Fruit fly (Drosophila melanogaster) whole organism, pupa: ENCODE results near the gene COX5B.

Experiments used
- CG10348 ChIP-seq: fragments of 200-800 bp; sonication (Bioruptor generic); IDR thresholded peaks from 2 replicates; pipeline ENCODE4 v1.3.6; 2022; ENCODE audit warnings: missing biosample characterization, missing genetic modification characterization
- CG12605 ChIP-seq: fragments of 200-800 bp; sonication (Bioruptor generic); IDR thresholded peaks from 2 replicates; pipeline ENCODE4 v1.3.6; 2022; ENCODE audit warnings: missing biosample characterization, missing genetic modification characterization
- CG13204 ChIP-seq: fragments of 200-800 bp; sonication (Bioruptor generic); optimal IDR thresholded peaks from 2 replicates; lab custom pipeline; 2018; ENCODE audit warnings: missing biosample characterization, mild to moderate bottlenecking, missing genetic modification characterization, moderate library complexity
- CG14655 ChIP-seq: fragments of 200-800 bp; sonication (Bioruptor generic); optimal IDR thresholded peaks from 3 replicates; lab custom pipeline; 2017; ENCODE audit warnings: mild to moderate bottlenecking, missing biosample characterization, missing genetic modification reagents, missing genetic modification characterization
- CG15710 ChIP-seq: fragments of 200-800 bp; sonication (Bioruptor generic); optimal IDR thresholded peaks from 2 replicates; lab custom pipeline; 2018; ENCODE audit warnings: missing biosample characterization, mild to moderate bottlenecking, missing genetic modification characterization, moderate library complexity
- CG17806 ChIP-seq: fragments of 200-800 bp; sonication (Bioruptor generic); optimal IDR thresholded peaks from 2 replicates; lab custom pipeline; 2018; ENCODE audit warnings: missing biosample characterization, mild to moderate bottlenecking, missing genetic modification characterization, moderate library complexity
- CG32121 ChIP-seq: fragments of 200-800 bp; sonication (Bioruptor generic); IDR thresholded peaks from 2 replicates; pipeline ENCODE4 v1.3.6; 2022; ENCODE audit warnings: missing biosample characterization, missing genetic modification characterization
- CG34367 ChIP-seq: fragments of 200-800 bp; sonication (Bioruptor generic); optimal IDR thresholded peaks from 2 replicates; lab custom pipeline; 2018; ENCODE audit warnings: missing biosample characterization, mild to moderate bottlenecking, missing genetic modification characterization
- CG4496 ChIP-seq: fragments of 200-800 bp; sonication (Bioruptor generic); IDR thresholded peaks from 3 replicates; pipeline ENCODE4 v1.3.6; 2022; ENCODE audit warnings: missing biosample characterization, missing genetic modification characterization
- CG8159 ChIP-seq: fragments of 200-800 bp; sonication (Bioruptor generic); optimal IDR thresholded peaks from 3 replicates; lab custom pipeline; 2018; ENCODE audit warnings: missing biosample characterization, mild to moderate bottlenecking, missing genetic modification characterization, moderate library complexity
- CG8301 ChIP-seq: fragments of 200-800 bp; sonication (Bioruptor generic); optimal IDR thresholded peaks from 2 replicates; lab custom pipeline; 2018; ENCODE audit warnings: missing biosample characterization, mild to moderate bottlenecking, missing genetic modification characterization
- CG9948 ChIP-seq: fragments of 200-800 bp; sonication (Bioruptor generic); optimal IDR thresholded peaks from 2 replicates; lab custom pipeline; 2018; ENCODE audit warnings: missing biosample characterization, mild to moderate bottlenecking, missing genetic modification characterization, moderate library complexity
- D1 ChIP-seq: fragments of 200-800 bp; sonication (Bioruptor generic); optimal IDR thresholded peaks from 2 replicates; lab custom pipeline; 2018; ENCODE audit warnings: missing biosample characterization, mild to moderate bottlenecking, missing genetic modification characterization, moderate library complexity
- EcR ChIP-seq: fragments of 200-800 bp; sonication (Bioruptor generic); optimal IDR thresholded peaks from 3 replicates; lab custom pipeline; 2019; ENCODE audit warnings: missing biosample characterization, missing genetic modification characterization, mild to moderate bottlenecking, moderate library complexity, missing genetic modification reagents
- Ets98B ChIP-seq: fragments of 200-800 bp; sonication (Bioruptor generic); IDR thresholded peaks from 2 replicates; pipeline ENCODE4 v1.3.6; 2022; ENCODE audit warnings: missing biosample characterization, missing genetic modification characterization
- Pif1A ChIP-seq: fragments of 200-800 bp; sonication (Bioruptor generic); optimal IDR thresholded peaks from 3 replicates; lab custom pipeline; 2016; ENCODE audit warnings: missing biosample characterization, missing genetic modification characterization
- Pif1B ChIP-seq: fragments of 200-800 bp; sonication (Bioruptor generic); optimal IDR thresholded peaks from 3 replicates; lab custom pipeline; 2016; ENCODE audit warnings: missing biosample characterization, missing genetic modification characterization
- Snoo ChIP-seq: fragments of 200-800 bp; sonication (Bioruptor generic); optimal IDR thresholded peaks from 3 replicates; lab custom pipeline; 2017; ENCODE audit warnings: missing biosample characterization, mild to moderate bottlenecking, missing genetic modification characterization, inconsistent platforms
- fd96Ca ChIP-seq: fragments of 200-800 bp; sonication (Bioruptor generic); IDR thresholded peaks from 3 replicates; pipeline ENCODE4 v1.3.6; 2022; ENCODE audit warnings: missing biosample characterization, missing genetic modification characterization
- gl ChIP-seq: fragments of 200-800 bp; sonication (Bioruptor generic); optimal IDR thresholded peaks from 2 replicates; lab custom pipeline; 2018; ENCODE audit warnings: missing biosample characterization, mild to moderate bottlenecking, missing genetic modification characterization
- rn ChIP-seq: fragments of 200-800 bp; sonication (Bioruptor generic); IDR thresholded peaks from 2 replicates; pipeline ENCODE4 v1.3.6; 2022; ENCODE audit warnings: missing biosample characterization, missing genetic modification characterization

Gene COX5B

dm6 chr2L:6561463-6562357 lies 4.1 kb downstream of the COX5B start, which contains the start of the genes Trmt6 and Ent2:
Trmt6 (minus strand) TSS chr2L:6562289.
Ent2 (plus strand) TSS chr2L:6562325.
- peak; percentile 98 for TF ChIP-seq rn
- TF ChIP-seq CG8301 (tag; lab: Kevin White, UChicago), result peak; percentile 96
- TF ChIP-seq fd96Ca, result peak; percentile 99
- peak; percentile 96 for TF ChIP-seq Pif1A
- TF ChIP-seq CG13204 (GFP tag; lab: Kevin White, UChicago), result peak; percentile 71
- peak; percentile 95 for TF ChIP-seq CG17806 (tag; lab: Kevin White, UChicago)
- peak; percentile 93 for TF ChIP-seq CG9948 (tag; lab: Kevin White, UChicago)
- TF ChIP-seq CG12605 (GFP tag; lab: Robert Waterston, UW), result peak; percentile 95
- TF ChIP-seq Snoo, result peak; percentile 96
- TF ChIP-seq CG8159, result peak; percentile 96
- TF ChIP-seq CG32121 (GFP tag; lab: Robert Waterston, UW), result peak; percentile 98
- peak; percentile 53 for TF ChIP-seq EcR (GFP tag; lab: Kevin White, UChicago)
- TF ChIP-seq D1 (tag; lab: Kevin White, UChicago), result peak; percentile 67
- peak; percentile 97 for TF ChIP-seq Pif1B (GFP tag; lab: Kevin White, UChicago)
- TF ChIP-seq CG4496 (GFP tag; lab: Robert Waterston, UW), result peak; percentile 99
- TF ChIP-seq CG10348 (GFP tag; lab: Robert Waterston, UW), result peak; percentile 96
- peak; percentile 92 for TF ChIP-seq CG15710
- TF ChIP-seq CG14655, result peak; percentile 97
- TF ChIP-seq gl (tag; lab: Kevin White, UChicago), result peak; percentile 88
- peak; percentile 98 for TF ChIP-seq Ets98B (GFP tag; lab: Robert Waterston, UW)
- TF ChIP-seq CG34367 (tag; lab: Kevin White, UChicago), result peak; percentile 93

- TF ChIP-seq rn (no peak), gl (tag; lab: Kevin White, UChicago) (no peak), fd96Ca (no peak), EcR (GFP tag; lab: Kevin White, UChicago) (no peak), Snoo (no peak), CG13204 (GFP tag; lab: Kevin White, UChicago) (no peak), CG8159 (no peak), CG12605 (GFP tag; lab: Robert Waterston, UW) (no peak), CG10348 (GFP tag; lab: Robert Waterston, UW) (no peak), Pif1B (GFP tag; lab: Kevin White, UChicago) (no peak), CG32121 (GFP tag; lab: Robert Waterston, UW) (no peak)
- TF ChIP-seq, all 21 proteins: peak for 0
Measured at dm6 chr2L:6562358-6562687, 4.7 kb downstream of the COX5B start.

- TF ChIP-seq EcR (GFP tag; lab: Kevin White, UChicago) (peak; percentile 88), Ets98B (GFP tag; lab: Robert Waterston, UW) (no peak), CG9948 (tag; lab: Kevin White, UChicago) (no peak), CG34367 (tag; lab: Kevin White, UChicago) (no peak)
Measured at dm6 chr2L:6564955-6565354, 7.4 kb downstream of the COX5B start.

- no peak for TF ChIP-seq Pif1A
- no peak for TF ChIP-seq CG12605 (GFP tag; lab: Robert Waterston, UW)
- no peak for TF ChIP-seq CG14655
- no peak for TF ChIP-seq rn
- no peak for TF ChIP-seq EcR (GFP tag; lab: Kevin White, UChicago)
- no peak for TF ChIP-seq CG13204 (GFP tag; lab: Kevin White, UChicago)
- TF ChIP-seq CG32121 (GFP tag; lab: Robert Waterston, UW), result no peak
- TF ChIP-seq CG34367 (tag; lab: Kevin White, UChicago), result no peak
- TF ChIP-seq CG10348 (GFP tag; lab: Robert Waterston, UW), result no peak
- no peak for TF ChIP-seq CG17806 (tag; lab: Kevin White, UChicago)
- TF ChIP-seq fd96Ca, result no peak
- no peak for TF ChIP-seq CG8301 (tag; lab: Kevin White, UChicago)
- no peak for TF ChIP-seq Pif1B (GFP tag; lab: Kevin White, UChicago)
Measured at dm6 chr2L:6566020-6566687, 8.6 kb downstream of the COX5B start, which contains the start of gene CG13766. CG13766 (minus strand) TSS chr2L:6566181.

- TF ChIP-seq CG13204 (GFP tag; lab: Kevin White, UChicago), result no peak
- TF ChIP-seq Pif1B (GFP tag; lab: Kevin White, UChicago), result no peak
- TF ChIP-seq Pif1A, result no peak
- no peak for TF ChIP-seq CG10348 (GFP tag; lab: Robert Waterston, UW)
- TF ChIP-seq D1 (tag; lab: Kevin White, UChicago), result no peak
- TF ChIP-seq rn, result no peak
- no peak for TF ChIP-seq CG32121 (GFP tag; lab: Robert Waterston, UW)
- no peak for TF ChIP-seq CG34367 (tag; lab: Kevin White, UChicago)
- no peak for TF ChIP-seq CG14655
- no peak for TF ChIP-seq fd96Ca
- TF ChIP-seq CG9948 (tag; lab: Kevin White, UChicago), result no peak
Measured at dm6 chr2L:6579045-6579444, 21.4 kb downstream of the COX5B start.
